Worm (Caenorhabditis elegans) whole organism, L4 larva: ENCODE results near the gene tat-3.

ENCODE experiments used
- D1046.2 ChIP-seq: fragments of 200-800 bp; sonication (Bioruptor generic); IDR thresholded peaks from 2 replicates; pipeline ENCODE4 v1.3.6; 2022; ENCODE audit warnings: missing genetic modification characterization, missing compliant biosample characterization
- T20F7.1 ChIP-seq: fragments of 200-800 bp; sonication (Bioruptor generic); optimal IDR thresholded peaks from 2 replicates; lab custom pipeline; 2018; ENCODE audit warnings: mild to moderate bottlenecking, missing genetic modification characterization, missing compliant biosample characterization
- T26A8.4 ChIP-seq: fragments of 200-800 bp; sonication (Bioruptor generic); IDR thresholded peaks from 2 replicates; pipeline ENCODE4 v1.3.6; 2022; ENCODE audit warnings: missing genetic modification characterization, missing compliant biosample characterization
- Y75B8A.6 ChIP-seq: fragments of 200-800 bp; sonication (Bioruptor generic); IDR thresholded peaks from 2 replicates; pipeline ENCODE4 v1.3.6; 2022; ENCODE audit warnings: missing genetic modification reagents, missing genetic modification characterization, missing compliant biosample characterization
- ZK546.5 ChIP-seq, 2 experiments: sonication (generic microtip); optimal IDR thresholded peaks; 2 replicates each; lab custom pipeline; 2017; ENCODE audit warnings: missing biosample characterization in 2 of 2, missing genetic modification characterization in 2 of 2
- ama-1 ChIP-seq: fragments of 150-350 bp; optimal IDR thresholded peaks from 2 replicates; lab custom pipeline; 2014; ENCODE audit warnings: inconsistent platforms, mixed read lengths
- arid-1 ChIP-seq: fragments of 200-800 bp; sonication (Bioruptor generic); conservative IDR thresholded peaks from 2 replicates; pipeline ENCODE4 v1.3.6; 2022; ENCODE audit warnings: missing genetic modification reagents, missing genetic modification characterization, missing compliant biosample characterization
- ceh-28 ChIP-seq: fragments of 150-350 bp; optimal IDR thresholded peaks from 2 replicates; lab custom pipeline; 2014; ENCODE audit warnings: missing biosample characterization, missing genetic modification reagents, missing genetic modification characterization
- ceh-32 ChIP-seq: sonication (generic microtip); optimal IDR thresholded peaks from 2 replicates; lab custom pipeline; 2016; ENCODE audit warnings: mild to moderate bottlenecking, missing genetic modification characterization, missing compliant biosample characterization; ENCODE audit not compliant: poor library complexity
- ceh-44 ChIP-seq: fragments of 200-800 bp; sonication (Bioruptor generic); IDR thresholded peaks from 2 replicates; pipeline ENCODE4 v1.3.6; 2022; ENCODE audit warnings: missing genetic modification reagents, missing genetic modification characterization, missing compliant biosample characterization
- ceh-62 ChIP-seq: sonication (generic microtip); optimal IDR thresholded peaks from 2 replicates; lab custom pipeline; 2017; ENCODE audit warnings: missing biosample characterization, missing genetic modification characterization
- ceh-82 ChIP-seq: sonication (generic microtip); optimal IDR thresholded peaks from 2 replicates; lab custom pipeline; 2017; ENCODE audit warnings: missing biosample characterization, missing genetic modification characterization
- cey-2 ChIP-seq: sonication (generic microtip); optimal IDR thresholded peaks from 3 replicates; lab custom pipeline; 2017; ENCODE audit warnings: missing genetic modification characterization, mild to moderate bottlenecking, missing compliant biosample characterization, antibody characterized with exemption, borderline replicate concordance; ENCODE audit not compliant: insufficient read depth
- ctbp-1 ChIP-seq: fragments of 200-800 bp; sonication (Bioruptor generic); IDR thresholded peaks from 2 replicates; pipeline ENCODE4 v1.3.6; 2022; ENCODE audit warnings: missing genetic modification reagents, missing genetic modification characterization, missing compliant biosample characterization
- daf-12 ChIP-seq: fragments of 150-350 bp; optimal IDR thresholded peaks from 2 replicates; lab custom pipeline; 2014; ENCODE audit warnings: missing biosample characterization, missing genetic modification reagents, missing genetic modification characterization
- daf-16 ChIP-seq, 3 experiments: sonication (generic microtip); optimal IDR thresholded peaks; 2 replicates each; lab custom pipeline; 2016 to 2017; ENCODE audit warnings: missing genetic modification characterization in 3 of 3, missing genetic modification reagents in 3 of 3, mild to moderate bottlenecking in 2 of 3, missing compliant biosample characterization in 2 of 3, missing biosample characterization in 1 of 3, moderate library complexity in 1 of 3
- daf-8 ChIP-seq: fragments of 200-800 bp; sonication (Bioruptor generic); IDR thresholded peaks from 2 replicates; pipeline ENCODE4 v1.3.6; 2022; ENCODE audit warnings: missing genetic modification characterization, missing compliant biosample characterization
- dmd-6 ChIP-seq: fragments of 200-800 bp; sonication (Bioruptor generic); IDR thresholded peaks from 2 replicates; pipeline ENCODE4 v1.3.6; 2022; ENCODE audit warnings: missing genetic modification reagents, missing genetic modification characterization, missing compliant biosample characterization
- dmd-9 ChIP-seq: fragments of 200-800 bp; sonication (Bioruptor generic); IDR thresholded peaks from 2 replicates; pipeline ENCODE4 v1.3.6; 2022; ENCODE audit warnings: missing genetic modification reagents, missing genetic modification characterization, missing compliant biosample characterization
- egl-43 ChIP-seq: fragments of 200-800 bp; sonication (Bioruptor generic); IDR thresholded peaks from 2 replicates; pipeline ENCODE4 v1.3.6; 2022; ENCODE audit warnings: missing genetic modification reagents, missing genetic modification characterization, missing compliant biosample characterization
- fos-1 ChIP-seq: fragments of 150-350 bp; optimal IDR thresholded peaks from 2 replicates; lab custom pipeline; 2014; ENCODE audit warnings: missing biosample characterization, missing genetic modification characterization
- lin-1 ChIP-seq: fragments of 200-800 bp; sonication (Bioruptor generic); IDR thresholded peaks from 2 replicates; pipeline ENCODE4 v1.3.6; 2022; ENCODE audit warnings: missing genetic modification reagents, missing genetic modification characterization, missing compliant biosample characterization
- lin-29 ChIP-seq: fragments of 200-800 bp; sonication (Bioruptor generic); IDR thresholded peaks from 2 replicates; pipeline ENCODE4 v1.3.6; 2022; ENCODE audit warnings: missing genetic modification reagents, missing genetic modification characterization, missing compliant biosample characterization
- lin-38 ChIP-seq: fragments of 200-800 bp; sonication (Bioruptor generic); IDR thresholded peaks from 2 replicates; pipeline ENCODE4 v1.3.6; 2022; ENCODE audit warnings: missing genetic modification reagents, missing genetic modification characterization, missing compliant biosample characterization
- lsy-2 ChIP-seq, 2 experiments: fragments of 150-350 bp in 1 of 2; sonication (generic microtip) in 1 of 2; optimal IDR thresholded peaks; 2 replicates each; lab custom pipeline; 2014 to 2017; ENCODE audit warnings: missing biosample characterization in 2 of 2, missing genetic modification characterization in 2 of 2
- mxl-2 ChIP-seq: fragments of 200-800 bp; sonication (Bioruptor generic); conservative IDR thresholded peaks from 2 replicates; pipeline ENCODE4 v1.3.6; 2022; ENCODE audit warnings: missing genetic modification reagents, missing genetic modification characterization, missing compliant biosample characterization
- nhr-11 ChIP-seq: fragments of 150-350 bp; optimal IDR thresholded peaks from 2 replicates; lab custom pipeline; 2014; ENCODE audit warnings: missing biosample characterization, missing genetic modification characterization
- nhr-111 ChIP-seq: fragments of 200-800 bp; sonication (Bioruptor generic); optimal IDR thresholded peaks from 2 replicates; lab custom pipeline; 2018; ENCODE audit warnings: mild to moderate bottlenecking, missing genetic modification characterization, missing compliant biosample characterization
- nhr-237 ChIP-seq: sonication (generic microtip); optimal IDR thresholded peaks from 2 replicates; lab custom pipeline; 2017; ENCODE audit warnings: missing biosample characterization, missing genetic modification characterization
- nhr-28 ChIP-seq: fragments of 150-350 bp; optimal IDR thresholded peaks from 2 replicates; lab custom pipeline; 2014; ENCODE audit warnings: missing biosample characterization, missing genetic modification characterization
- pha-4 ChIP-seq, 2 experiments: fragments of 150-350 bp in 1 of 2; fragments of 200-800 bp in 1 of 2; sonication (Bioruptor generic) in 1 of 2; IDR thresholded peaks in 1 of 2; optimal IDR thresholded peaks in 1 of 2; 2 replicates each; pipeline versions ENCODE4 v1.3.6 to Lab custom; 2014 to 2022; ENCODE audit warnings: missing genetic modification characterization in 2 of 2, missing genetic modification reagents in 2 of 2, missing biosample characterization in 1 of 2, missing compliant biosample characterization in 1 of 2
- rbr-2 ChIP-seq: sonication (generic microtip); optimal IDR thresholded peaks from 2 replicates; lab custom pipeline; 2016; ENCODE audit warnings: missing genotype, missing genetic modification characterization, missing compliant biosample characterization
- sdz-12 ChIP-seq: fragments of 200-800 bp; sonication (Bioruptor generic); optimal IDR thresholded peaks from 2 replicates; lab custom pipeline; 2018; ENCODE audit warnings: mild to moderate bottlenecking, missing genetic modification characterization, missing compliant biosample characterization
- snpc-1.2 ChIP-seq: fragments of 200-800 bp; sonication (Bioruptor generic); IDR thresholded peaks from 2 replicates; pipeline ENCODE4 v1.3.6; 2022; ENCODE audit warnings: missing genetic modification reagents, missing genetic modification characterization, missing compliant biosample characterization
- spr-3 ChIP-seq: fragments of 200-800 bp; sonication (Bioruptor generic); optimal IDR thresholded peaks from 2 replicates; lab custom pipeline; 2018; ENCODE audit warnings: mild to moderate bottlenecking, missing genetic modification characterization, missing compliant biosample characterization
- tag-97 ChIP-seq: fragments of 200-800 bp; sonication (Bioruptor generic); IDR thresholded peaks from 2 replicates; pipeline ENCODE4 v1.3.6; 2022; ENCODE audit warnings: missing genetic modification characterization, missing compliant biosample characterization
- tra-1 ChIP-seq: fragments of 200-800 bp; sonication (Bioruptor generic); IDR thresholded peaks from 2 replicates; pipeline ENCODE4 v1.3.6; 2022; ENCODE audit warnings: missing genetic modification reagents, missing genetic modification characterization, missing compliant biosample characterization
- unc-130 ChIP-seq: sonication (generic microtip); optimal IDR thresholded peaks from 2 replicates; lab custom pipeline; 2016; ENCODE audit warnings: missing genetic modification reagents, missing genetic modification characterization, missing compliant biosample characterization
- zag-1 ChIP-seq: fragments of 150-350 bp; optimal IDR thresholded peaks from 2 replicates; lab custom pipeline; 2014; ENCODE audit warnings: missing biosample characterization, missing genetic modification characterization
- zfp-3 ChIP-seq: fragments of 200-800 bp; sonication (Bioruptor generic); conservative IDR thresholded peaks from 2 replicates; pipeline ENCODE4 v1.3.6; 2022; ENCODE audit warnings: missing genetic modification reagents, missing genetic modification characterization, missing compliant biosample characterization
- zip-2 ChIP-seq: fragments of 150-350 bp; optimal IDR thresholded peaks from 2 replicates; lab custom pipeline; 2014; ENCODE audit warnings: missing biosample characterization, missing genetic modification characterization
- ztf-11 ChIP-seq: fragments of 150-350 bp; optimal IDR thresholded peaks from 2 replicates; lab custom pipeline; 2014; ENCODE audit warnings: missing biosample characterization, missing genetic modification characterization

Gene tat-3

DNA sequence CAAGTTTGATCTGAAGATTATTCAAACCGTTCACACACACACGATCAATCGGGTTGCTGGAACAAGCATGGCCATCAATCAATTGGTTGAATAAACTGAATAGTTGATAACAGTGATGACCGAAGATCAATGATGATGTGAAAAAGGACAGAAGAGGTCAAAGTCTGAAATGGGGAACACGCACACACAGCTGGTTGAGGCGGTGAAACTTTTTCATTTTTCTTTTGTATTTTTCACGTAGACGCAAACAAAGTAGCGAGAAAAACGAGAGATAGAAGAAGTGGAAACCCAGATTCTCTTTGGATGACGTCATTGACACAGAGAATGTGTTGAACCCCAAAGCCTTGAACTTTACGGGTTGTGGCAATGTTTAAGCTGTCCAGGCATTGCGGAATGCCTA lies 13.0 kb downstream of the tat-3 start (continued):
- peak; percentile 72 for TF ChIP-seq ama-1 (lab: Kevin White, UChicago)
- TF ChIP-seq arid-1 (GFP tag; lab: Robert Waterston, UW), result no peak
- TF ChIP-seq mxl-2 (GFP tag; lab: Robert Waterston, UW), result no peak
- no peak for TF ChIP-seq egl-43 (GFP tag; lab: Robert Waterston, UW)
- TF ChIP-seq lin-29, result no peak
- TF ChIP-seq unc-130 (GFP tag; lab: Kevin White, UChicago), result no peak
- TF ChIP-seq lin-1 (GFP tag; lab: Robert Waterston, UW), result peak; percentile 51

ce11 chrIII:10716091-10716490 lies 14.4 kb downstream of the tat-3 start, which contains the start of gene W09D10.4:
Gene W09D10.4 (minus strand): TSS chrIII:10716191.
- TF ChIP-seq pha-4 (GFP tag; IDR thresholded peaks at IDR 0.05; lab: Robert Waterston, UW) (no peak), pha-4 (tag; optimal IDR thresholded peaks at IDR 0.05; lab: Kevin White, UChicago) (no peak), daf-16 (GFP tag; optimal IDR thresholded peaks at IDR 0.05; lab: Kevin White, UChicago) (peak in 1 of 2 experiments; percentile 19), daf-16 (tag; optimal IDR thresholded peaks at IDR 0.05; lab: Kevin White, UChicago) (no peak), T20F7.1 (GFP tag; lab: Kevin White, UChicago) (peak; percentile 5), nhr-11 (tag; lab: Kevin White, UChicago) (peak; percentile 3)
- TF ChIP-seq, all 104 proteins: peak for 3

DNA sequence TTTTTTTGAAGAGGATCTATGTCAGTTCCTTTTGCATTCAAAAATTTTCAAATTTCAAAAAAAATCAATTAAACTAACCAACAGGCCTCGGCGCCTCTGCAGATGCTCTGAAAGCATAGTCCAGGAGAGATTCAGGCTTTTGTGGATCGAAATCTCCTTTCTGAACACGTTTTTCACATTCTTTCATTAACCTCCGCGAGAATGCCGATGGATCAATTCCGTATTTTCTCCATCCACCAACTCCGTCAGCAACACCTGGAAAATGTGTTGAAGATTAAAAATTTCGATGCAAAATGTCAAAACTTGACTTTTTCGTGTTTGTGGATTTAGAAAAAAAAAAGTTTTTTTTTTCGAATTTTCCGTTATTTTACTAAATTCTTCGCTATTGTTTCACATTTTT lies 16.0 kb downstream of the tat-3 start:
- TF ChIP-seq ZK546.5 (tag; optimal IDR thresholded peaks at IDR 0.05; lab: Kevin White, UChicago), result no peak
- TF ChIP-seq zag-1 (tag; lab: Kevin White, UChicago), result no peak
- 0 out of 2 replicates have a peak, but pooled peaks have one; percentile 15 for TF ChIP-seq dmd-6 (GFP tag; lab: Robert Waterston, UW)
- peak; percentile 29; the same call in 1 of the 2 replicates for TF ChIP-seq T26A8.4 (GFP tag; lab: Robert Waterston, UW)
- TF ChIP-seq ctbp-1 (GFP tag; lab: Robert Waterston, UW), result 0 out of 2 replicates have a peak, but pooled peaks have one; percentile 16
- no peak for TF ChIP-seq daf-12 (tag; lab: Kevin White, UChicago)
- peak; percentile 68 for TF ChIP-seq sdz-12 (GFP tag; lab: Kevin White, UChicago)
- 0 out of 2 replicates have a peak, but pooled peaks have one; percentile 6 for TF ChIP-seq dmd-9 (GFP tag; lab: Robert Waterston, UW)
- peak; percentile 44; the same call in 1 of the 2 replicates for TF ChIP-seq egl-43 (GFP tag; lab: Robert Waterston, UW)
- peak in 1 of 2 experiments; percentile 10 for TF ChIP-seq lsy-2 (tag; optimal IDR thresholded peaks at IDR 0.05; lab: Kevin White, UChicago)
- TF ChIP-seq, all 104 proteins: peak for 7

DNA sequence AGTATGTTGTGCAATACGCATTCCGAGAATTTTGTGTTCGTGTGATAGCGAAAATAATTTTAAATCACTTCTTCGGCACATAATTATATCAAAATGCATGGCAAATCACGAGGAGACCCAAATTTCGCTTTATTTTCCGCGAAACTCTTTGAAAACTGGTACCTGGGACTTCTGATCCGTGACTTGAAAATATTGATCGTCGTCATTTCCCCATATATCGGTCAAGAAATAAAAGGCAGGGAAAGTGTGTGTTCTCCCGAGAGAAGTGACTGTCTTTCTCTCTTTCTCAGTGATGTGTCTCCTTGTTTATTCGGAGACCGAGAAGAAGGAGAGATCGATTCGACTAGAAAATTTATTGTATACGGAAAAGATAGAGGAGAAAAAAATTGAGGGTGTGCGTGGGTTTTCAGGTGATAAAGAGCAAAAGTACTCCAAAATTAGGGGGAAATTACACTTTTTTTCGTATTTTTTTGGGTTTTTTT lies 19.3 kb downstream of the tat-3 start, which contains the start of gene W09D10.5:
Gene W09D10.5, minus strand, starts transcription at position 345 of the 482 bp plus-strand sequence.
- TF ChIP-seq pha-4 (GFP tag; IDR thresholded peaks at IDR 0.05; lab: Robert Waterston, UW) (0 out of 2 replicates have a peak, but pooled peaks have one; percentile 44), pha-4 (tag; optimal IDR thresholded peaks at IDR 0.05; lab: Kevin White, UChicago) (no peak), mxl-2 (GFP tag; lab: Robert Waterston, UW) (no peak), spr-3 (GFP tag; lab: Kevin White, UChicago) (no peak), D1046.2 (GFP tag; lab: Robert Waterston, UW) (no peak), ztf-11 (no peak), ZK546.5 (tag; optimal IDR thresholded peaks at IDR 0.05; lab: Kevin White, UChicago) (no peak), ceh-32 (no peak), rbr-2 (no peak), lin-38 (GFP tag; lab: Robert Waterston, UW) (peak; percentile 44), zag-1 (tag; lab: Kevin White, UChicago) (no peak), ceh-82 (no peak), nhr-111 (GFP tag; lab: Kevin White, UChicago) (no peak), daf-8 (GFP tag; lab: Robert Waterston, UW) (no peak), tag-97 (GFP tag; lab: Robert Waterston, UW) (no peak), nhr-237 (tag; lab: Kevin White, UChicago) (no peak), nhr-28 (tag; lab: Kevin White, UChicago) (peak; percentile 76), fos-1 (tag; lab: Kevin White, UChicago) (no peak), ceh-62 (tag; lab: Kevin White, UChicago) (no peak), Y75B8A.6 (GFP tag; lab: Robert Waterston, UW) (no peak), ceh-44 (GFP tag; lab: Robert Waterston, UW) (no peak), zfp-3 (GFP tag; lab: Robert Waterston, UW) (no peak), nhr-11 (tag; lab: Kevin White, UChicago) (peak; percentile 46), tra-1 (GFP tag; lab: Robert Waterston, UW) (no peak), lsy-2 (tag; optimal IDR thresholded peaks at IDR 0.05; lab: Kevin White, UChicago) (peak in 1 of 2 experiments; percentile 28), cey-2 (tag; lab: Kevin White, UChicago) (no peak), snpc-1.2 (GFP tag; lab: Robert Waterston, UW) (peak; percentile 59; the same call in 1 of the 2 replicates), zip-2 (tag; lab: Kevin White, UChicago) (no peak), daf-12 (tag; lab: Kevin White, UChicago) (no peak), ceh-28 (no peak), ctbp-1 (GFP tag; lab: Robert Waterston, UW) (0 out of 2 replicates have a peak, but pooled peaks have one; percentile 39)
